Fruit fly (Drosophila melanogaster) whole organism, embryonic: ENCODE measurements around the gene mEFG1.

ENCODE experiments used
- Adf1 ChIP-seq: fragments of 200-800 bp; sonication (Bioruptor generic); IDR thresholded peaks from 2 replicates; pipeline ENCODE4 v1.3.6; 2022; ENCODE audit warnings: missing biosample characterization, missing genetic modification characterization
- Atf3 ChIP-seq: fragments of 200-800 bp; sonication (Bioruptor generic); optimal IDR thresholded peaks from 3 replicates; lab custom pipeline; 2016; ENCODE audit warnings: missing biosample characterization, missing genetic modification characterization
- B-H1 ChIP-seq: fragments of 200-800 bp; sonication (Bioruptor generic); IDR thresholded peaks from 3 replicates; pipeline ENCODE4 v1.3.6; 2022; ENCODE audit warnings: missing biosample characterization, missing genetic modification characterization
- C15 ChIP-seq: fragments of 200-800 bp; sonication (Bioruptor generic); IDR thresholded peaks from 3 replicates; pipeline ENCODE4 v1.3.6; 2022; ENCODE audit warnings: missing biosample characterization, missing genetic modification characterization
- CG14050 ChIP-seq: fragments of 200-800 bp; sonication (Bioruptor generic); IDR thresholded peaks from 3 replicates; pipeline ENCODE4 v1.3.6; 2022; ENCODE audit warnings: missing biosample characterization, missing genetic modification characterization
- CG15269 ChIP-seq: fragments of 200-800 bp; sonication (Bioruptor generic); optimal IDR thresholded peaks from 2 replicates; lab custom pipeline; 2018; ENCODE audit warnings: missing biosample characterization, mild to moderate bottlenecking, missing genetic modification characterization, moderate library complexity
- CG15601 ChIP-seq: fragments of 200-800 bp; sonication (Bioruptor generic); optimal IDR thresholded peaks from 3 replicates; lab custom pipeline; 2019; ENCODE audit warnings: missing biosample characterization, mild to moderate bottlenecking, missing genetic modification characterization, moderate library complexity
- CG16779 ChIP-seq: fragments of 200-800 bp; sonication (Bioruptor generic); IDR thresholded peaks from 2 replicates; pipeline ENCODE4 v1.3.6; 2022; ENCODE audit warnings: missing biosample characterization, missing genetic modification characterization
- CG17612 ChIP-seq: fragments of 200-800 bp; sonication (Bioruptor generic); IDR thresholded peaks from 2 replicates; pipeline ENCODE4 v1.3.6; 2022; ENCODE audit warnings: missing biosample characterization, missing genetic modification characterization
- CG17829 ChIP-seq: fragments of 200-800 bp; optimal IDR thresholded peaks from 2 replicates; lab custom pipeline; 2019; ENCODE audit warnings: missing biosample characterization, mild to moderate bottlenecking, missing genetic modification characterization, moderate library complexity
- CG1792 ChIP-seq: fragments of 200-800 bp; sonication (Bioruptor generic); optimal IDR thresholded peaks from 2 replicates; lab custom pipeline; 2016; ENCODE audit warnings: missing biosample characterization, missing genetic modification characterization
- CG30020 ChIP-seq: fragments of 200-800 bp; optimal IDR thresholded peaks from 2 replicates; lab custom pipeline; 2019; ENCODE audit warnings: missing biosample characterization, mild to moderate bottlenecking, missing genetic modification characterization, moderate library complexity
- CG31224 ChIP-seq: fragments of 200-800 bp; sonication (Bioruptor generic); IDR thresholded peaks from 2 replicates; pipeline ENCODE4 v1.3.6; 2022; ENCODE audit warnings: missing biosample characterization, missing genetic modification characterization
- CG32767 ChIP-seq: fragments of 200-800 bp; sonication (Bioruptor generic); IDR thresholded peaks from 2 replicates; pipeline ENCODE4 v1.3.6; 2022; ENCODE audit warnings: missing biosample characterization, missing genetic modification characterization
- CG3847 ChIP-seq: fragments of 200-800 bp; sonication (Bioruptor generic); IDR thresholded peaks from 2 replicates; pipeline ENCODE4 v1.3.6; 2022; ENCODE audit warnings: missing biosample characterization, missing genetic modification characterization
- CG42726 ChIP-seq: fragments of 200-800 bp; sonication (Bioruptor generic); IDR thresholded peaks from 2 replicates; pipeline ENCODE4 v1.3.6; 2022; ENCODE audit warnings: missing biosample characterization, missing genetic modification characterization; ENCODE audit not compliant: partially characterized antibody
- CG7745 ChIP-seq: fragments of 200-800 bp; sonication (Bioruptor generic); optimal IDR thresholded peaks from 2 replicates; lab custom pipeline; 2018; ENCODE audit warnings: missing biosample characterization, mild to moderate bottlenecking, missing genetic modification characterization, moderate library complexity
- CG8478 ChIP-seq: fragments of >200 bp; optimal IDR thresholded peaks from 2 replicates; lab custom pipeline; 2018
- CTCF ChIP-seq: fragments of 200-800 bp; sonication (Bioruptor generic); optimal IDR thresholded peaks from 2 replicates; lab custom pipeline; 2017; ENCODE audit warnings: missing biosample characterization, mild to moderate bottlenecking, missing genetic modification characterization, moderate library complexity
- Camta ChIP-seq: fragments of 200-800 bp; sonication (Bioruptor generic); optimal IDR thresholded peaks from 2 replicates; lab custom pipeline; 2016; ENCODE audit warnings: missing biosample characterization, missing genetic modification characterization
- CoRest ChIP-seq: fragments of 200-800 bp; sonication (Bioruptor generic); optimal IDR thresholded peaks from 3 replicates; lab custom pipeline; 2018; ENCODE audit warnings: missing biosample characterization, mild to moderate bottlenecking, missing genetic modification characterization, moderate library complexity
- HHEX ChIP-seq: fragments of 200-800 bp; sonication (Bioruptor generic); optimal IDR thresholded peaks from 3 replicates; lab custom pipeline; 2017; ENCODE audit warnings: missing biosample characterization, mild to moderate bottlenecking, missing genetic modification characterization, missing genetic modification reagents
- HLH3B ChIP-seq: fragments of 200-800 bp; sonication (Bioruptor generic); IDR thresholded peaks from 2 replicates; pipeline ENCODE4 v1.3.6; 2022; ENCODE audit warnings: missing biosample characterization, missing genetic modification characterization
- NK7.1 ChIP-seq: fragments of 200-800 bp; sonication (Bioruptor generic); optimal IDR thresholded peaks from 3 replicates; lab custom pipeline; 2016; ENCODE audit warnings: missing biosample characterization, missing genetic modification characterization
- Poxn ChIP-seq: fragments of 200-800 bp; sonication (Bioruptor generic); IDR thresholded peaks from 2 replicates; pipeline ENCODE4 v1.3.6; 2022; ENCODE audit warnings: missing biosample characterization, missing genetic modification characterization
- Ptx1 ChIP-seq: fragments of 200-800 bp; sonication (Bioruptor generic); IDR thresholded peaks from 2 replicates; pipeline ENCODE4 v1.3.6; 2022; ENCODE audit warnings: missing biosample characterization, missing genetic modification characterization
- Sry-β ChIP-seq: fragments of 200-800 bp; sonication (Bioruptor generic); optimal IDR thresholded peaks from 2 replicates; lab custom pipeline; 2018; ENCODE audit warnings: missing biosample characterization, mild to moderate bottlenecking, missing genetic modification characterization, moderate library complexity
- Sry-δ ChIP-seq: fragments of 200-800 bp; sonication (Bioruptor generic); optimal IDR thresholded peaks from 2 replicates; lab custom pipeline; 2016; ENCODE audit warnings: missing biosample characterization, missing genetic modification characterization
- Stat92E ChIP-seq, 3 experiments: fragments of >200 bp in 2 of 3; fragments of 200-800 bp in 1 of 3; sonication (Bioruptor generic) in 1 of 3; optimal IDR thresholded peaks; 2 replicates each; lab custom pipeline; 2017 to 2019; ENCODE audit warnings: missing biosample characterization in 3 of 3, missing genetic modification characterization in 3 of 3, mild to moderate bottlenecking in 1 of 3, moderate library complexity in 1 of 3
- Usf ChIP-seq: fragments of 200-800 bp; sonication (Bioruptor generic); optimal IDR thresholded peaks from 2 replicates; lab custom pipeline; 2017; ENCODE audit warnings: missing genotype, missing biosample characterization, missing genetic modification characterization
- bab2 ChIP-seq: fragments of 200-800 bp; sonication (Bioruptor generic); optimal IDR thresholded peaks from 2 replicates; lab custom pipeline; 2016; ENCODE audit warnings: missing biosample characterization, missing genetic modification characterization
- chinmo ChIP-seq: fragments of 200-800 bp; sonication (Bioruptor generic); IDR thresholded peaks from 4 replicates; pipeline ENCODE4 v1.3.6; 2022; ENCODE audit warnings: missing biosample characterization, missing genetic modification characterization; ENCODE audit not compliant: partially characterized antibody
- chn ChIP-seq: fragments of 200-800 bp; sonication (Bioruptor generic); optimal IDR thresholded peaks from 2 replicates; lab custom pipeline; 2016; ENCODE audit warnings: missing biosample characterization, missing genetic modification characterization
- dimm ChIP-seq: fragments of 200-800 bp; sonication (Bioruptor generic); IDR thresholded peaks from 2 replicates; pipeline ENCODE4 v1.3.6; 2022; ENCODE audit warnings: missing biosample characterization, missing genetic modification characterization
- dm ChIP-seq: fragments of 200-800 bp; sonication (Bioruptor generic); optimal IDR thresholded peaks from 3 replicates; lab custom pipeline; 2016; ENCODE audit warnings: missing biosample characterization, missing genetic modification characterization
- dpn ChIP-seq, 2 experiments: fragments of 200-800 bp; sonication (Bioruptor generic); optimal IDR thresholded peaks; 3 replicates each; lab custom pipeline; 2016; ENCODE audit warnings: missing biosample characterization in 2 of 2, missing genetic modification characterization in 2 of 2
- gro ChIP-seq: fragments of 200-800 bp; sonication (Bioruptor generic); optimal IDR thresholded peaks from 2 replicates; lab custom pipeline; 2016; ENCODE audit warnings: missing biosample characterization, missing genetic modification characterization
- hb ChIP-seq: fragments of 200-800 bp; sonication (Bioruptor generic); IDR thresholded peaks from 3 replicates; pipeline ENCODE4 v1.3.6; 2022; ENCODE audit warnings: missing biosample characterization, missing genetic modification characterization; ENCODE audit not compliant: partially characterized antibody
- hth ChIP-seq: fragments of >200 bp; optimal IDR thresholded peaks from 2 replicates; lab custom pipeline; 2017; ENCODE audit warnings: inconsistent platforms
- jigr1 ChIP-seq: fragments of 200-800 bp; sonication (Bioruptor generic); IDR thresholded peaks from 3 replicates; pipeline ENCODE4 v1.3.6; 2022; ENCODE audit warnings: missing biosample characterization, missing genetic modification characterization
- ken ChIP-seq: fragments of 200-800 bp; sonication (Bioruptor generic); IDR thresholded peaks from 3 replicates; pipeline ENCODE4 v1.3.6; 2022; ENCODE audit warnings: missing biosample characterization, missing genetic modification characterization
- lov ChIP-seq, 2 experiments: fragments of 200-800 bp in 1 of 2; fragments of >200 bp in 1 of 2; sonication (Bioruptor generic) in 1 of 2; IDR thresholded peaks in 1 of 2; optimal IDR thresholded peaks in 1 of 2; 2 replicates in 1 of 2; 3 replicates in 1 of 2; pipeline versions ENCODE4 v1.3.6 to Lab custom; 2017 to 2022; ENCODE audit warnings: missing biosample characterization in 1 of 2, missing genetic modification characterization in 1 of 2
- mirr ChIP-seq: fragments of 200-800 bp; sonication (Bioruptor generic); optimal IDR thresholded peaks from 3 replicates; lab custom pipeline; 2018; ENCODE audit warnings: missing biosample characterization, mild to moderate bottlenecking, missing genetic modification characterization
- sd ChIP-seq: fragments of 200-800 bp; sonication (Bioruptor generic); optimal IDR thresholded peaks from 3 replicates; lab custom pipeline; 2018; ENCODE audit warnings: missing biosample characterization, mild to moderate bottlenecking, missing genetic modification characterization, moderate library complexity
- shn ChIP-seq: fragments of 200-800 bp; sonication (Bioruptor generic); optimal IDR thresholded peaks from 3 replicates; lab custom pipeline; 2016; ENCODE audit warnings: missing biosample characterization, missing genetic modification characterization
- slbo ChIP-seq: fragments of 200-800 bp; sonication (Bioruptor generic); IDR thresholded peaks from 2 replicates; pipeline ENCODE4 v1.3.6; 2022; ENCODE audit warnings: missing biosample characterization, missing genetic modification characterization
- slou ChIP-seq: fragments of 200-800 bp; sonication (Bioruptor generic); optimal IDR thresholded peaks from 3 replicates; lab custom pipeline; 2016; ENCODE audit warnings: missing biosample characterization, missing genetic modification characterization
- vnd ChIP-seq: fragments of 200-800 bp; sonication (Bioruptor generic); IDR thresholded peaks from 3 replicates; pipeline ENCODE4 v1.3.6; 2022; ENCODE audit warnings: missing biosample characterization, missing genetic modification characterization; ENCODE audit not compliant: partially characterized antibody
- zen ChIP-seq: fragments of 200-800 bp; sonication (Bioruptor generic); optimal IDR thresholded peaks from 3 replicates; lab custom pipeline; 2018; ENCODE audit warnings: missing biosample characterization, mild to moderate bottlenecking, missing genetic modification characterization, moderate library complexity
- zf30C ChIP-seq: fragments of 200-800 bp; sonication (Bioruptor generic); optimal IDR thresholded peaks from 3 replicates; lab custom pipeline; 2018; ENCODE audit warnings: missing biosample characterization, mild to moderate bottlenecking, missing genetic modification characterization

mEFG1 gene

dm6 chr2L:7194351-7195037, 28.4 kb downstream of the mEFG1 start, which contains the start of gene CG4497 (continued):
- TF ChIP-seq Sry-β (GFP tag; lab: Kevin White, UChicago) (peak; percentile 82), Stat92E (GFP tag; optimal IDR thresholded peaks at IDR 0.05; lab: Kevin White, UChicago) (peak in 1 of 3 experiments; percentile 55), sd (peak; percentile 76), Ptx1 (GFP tag; lab: Robert Waterston, UW) (peak; percentile 97), zen (tag; lab: Kevin White, UChicago) (peak; percentile 91), mirr (GFP tag; lab: Kevin White, UChicago) (peak; percentile 78), CG17612 (GFP tag; lab: Robert Waterston, UW) (peak; percentile 80), CG42726 (GFP tag; lab: Robert Waterston, UW) (peak; percentile 69; the same call in 1 of the 2 replicates), B-H1 (peak; percentile 89), Adf1 (GFP tag; lab: Robert Waterston, UW) (peak; percentile 89), NK7.1 (GFP tag; lab: Kevin White, UChicago) (peak; percentile 82), hb (peak; percentile 88), jigr1 (peak; percentile 91), CG31224 (GFP tag; lab: Robert Waterston, UW) (peak; percentile 83), Camta (GFP tag; lab: Kevin White, UChicago) (peak; percentile 92), CG15601 (peak; percentile 86), CG15269 (tag; lab: Kevin White, UChicago) (peak; percentile 85), CG8478 (lab: Kevin White, UChicago) (no peak), dm (peak; percentile 92), vnd (GFP tag; lab: Robert Waterston, UW) (peak; percentile 89), Sry-δ (GFP tag; lab: Kevin White, UChicago) (peak; percentile 75), CG30020 (tag; lab: Kevin White, UChicago) (peak; percentile 68), zf30C (GFP tag; lab: Kevin White, UChicago) (no peak), lov (optimal IDR thresholded peaks at IDR 0.05; lab: Kevin White, UChicago) (no peak), lov (GFP tag; IDR thresholded peaks at IDR 0.05; lab: Robert Waterston, UW) (peak; percentile 88), chinmo (GFP tag; lab: Robert Waterston, UW) (no peak), CG14050 (GFP tag; lab: Robert Waterston, UW) (peak; percentile 90), CoRest (peak; percentile 95), Poxn (peak; percentile 82), CG3847 (GFP tag; lab: Robert Waterston, UW) (peak; percentile 99), shn (peak; percentile 98), CG32767 (GFP tag; lab: Robert Waterston, UW) (peak; percentile 93), slbo (peak; percentile 97), dimm (peak; percentile 81), slou (peak; percentile 93), gro (GFP tag; lab: Kevin White, UChicago) (peak; percentile 92), Usf (GFP tag; lab: Kevin White, UChicago) (peak; percentile 78), CG16779 (GFP tag; lab: Robert Waterston, UW) (peak; percentile 85), CTCF (peak; percentile 44), CG7745 (tag; lab: Kevin White, UChicago) (no peak), dpn (GFP tag; optimal IDR thresholded peaks at IDR 0.05; lab: Kevin White, UChicago) (peak; percentile 92 to 95), CG17829 (tag; lab: Kevin White, UChicago) (peak; percentile 82), hth (lab: Kevin White, UChicago) (no peak), C15 (GFP tag; lab: Robert Waterston, UW) (peak; percentile 63; the same call in 2 of the 3 replicates), HLH3B (GFP tag; lab: Robert Waterston, UW) (peak; percentile 94), chn (GFP tag; lab: Kevin White, UChicago) (peak; percentile 95), HHEX (GFP tag; lab: Kevin White, UChicago) (peak; percentile 75), bab2 (GFP tag; lab: Kevin White, UChicago) (peak; percentile 95), Atf3 (GFP tag; lab: Kevin White, UChicago) (peak; percentile 93), CG1792 (GFP tag; lab: Kevin White, UChicago) (peak; percentile 98), ken (GFP tag; lab: Robert Waterston, UW) (peak; percentile 97)
